Worm (Caenorhabditis elegans): ENCODE measurements around the gene cnc-11.

The cnc-11 gene

DNA sequence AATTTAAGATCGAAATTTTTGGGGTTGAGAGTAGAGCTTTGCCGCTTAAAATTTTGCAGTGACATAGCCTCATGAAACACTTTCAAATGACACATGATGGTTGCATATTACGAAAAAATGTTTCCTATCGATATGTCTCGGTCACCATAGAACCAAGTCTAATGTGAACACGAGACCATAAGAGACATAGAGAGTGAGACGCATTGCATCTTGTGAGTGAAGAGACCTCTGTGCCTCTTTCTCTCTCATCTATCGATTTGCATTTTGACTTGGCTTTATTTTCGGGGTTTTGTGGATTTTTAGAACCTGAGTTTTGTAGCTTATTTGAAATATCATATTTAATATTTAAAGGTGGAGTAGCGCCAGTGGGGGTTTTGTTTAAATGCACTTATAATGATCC is 24.8 kb downstream of the cnc-11 start:
- TF ChIP-seq unc-120 (tag; optimal IDR thresholded peaks at IDR 0.05; ENCODE audit: poor library complexity, severe bottlenecking): peak; percentile 23
- no peak for TF ChIP-seq ces-1 (GFP tag; optimal IDR thresholded peaks at IDR 0.05)

DNA sequence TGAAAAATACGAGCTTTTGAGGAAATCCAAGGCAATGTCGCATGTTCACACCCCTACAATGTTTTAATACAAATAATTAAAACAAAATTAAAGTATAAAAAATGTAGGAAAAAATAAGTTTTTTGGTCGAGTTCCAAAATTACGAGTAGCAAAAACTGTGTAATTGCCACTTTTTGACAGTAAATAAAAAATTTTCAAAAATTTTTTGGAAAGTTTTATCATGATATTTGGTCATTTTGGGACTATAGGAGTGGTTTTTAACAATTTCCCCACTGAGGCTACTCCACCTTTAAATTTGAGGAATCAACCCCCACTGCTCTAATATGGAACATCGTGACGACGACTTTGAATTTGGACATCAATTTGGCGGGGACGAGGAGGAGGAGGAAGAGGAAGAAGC is 25.3 kb downstream of the cnc-11 start, which contains the start of gene gid-8:
Gene gid-8, plus strand, starts transcription at position 301 of the 400 bp plus-strand sequence.
- TF ChIP-seq M03D4.4 (tag; optimal IDR thresholded peaks at IDR 0.05) (no peak), tbx-8 (GFP tag; optimal IDR thresholded peaks at IDR 0.05) (no peak), drap-1 (GFP tag; optimal IDR thresholded peaks at IDR 0.05) (no peak), elt-1 (tag; optimal IDR thresholded peaks at IDR 0.05; ENCODE audit: borderline replicate concordance, insufficient read depth) (no peak), sptf-1 (tag; optimal IDR thresholded peaks at IDR 0.05) (no peak), mls-2 (tag; optimal IDR thresholded peaks at IDR 0.05) (no peak), elt-3 (tag; optimal IDR thresholded peaks at IDR 0.05) (no peak), ces-1 (GFP tag; optimal IDR thresholded peaks at IDR 0.05) (no peak), lin-32 (GFP tag; optimal IDR thresholded peaks at IDR 0.05) (no peak), bed-3 (GFP tag; optimal IDR thresholded peaks at IDR 0.05) (no peak), hlh-1 (tag; optimal IDR thresholded peaks at IDR 0.05) (no peak), unc-120 (tag; optimal IDR thresholded peaks at IDR 0.05; ENCODE audit: poor library complexity, severe bottlenecking) (no peak), zip-8 (tag; optimal IDR thresholded peaks at IDR 0.05) (no peak), ham-2 (GFP tag; optimal IDR thresholded peaks at IDR 0.05) (no peak), ceh-39 (tag; optimal IDR thresholded peaks at IDR 0.05) (no peak)

DNA sequence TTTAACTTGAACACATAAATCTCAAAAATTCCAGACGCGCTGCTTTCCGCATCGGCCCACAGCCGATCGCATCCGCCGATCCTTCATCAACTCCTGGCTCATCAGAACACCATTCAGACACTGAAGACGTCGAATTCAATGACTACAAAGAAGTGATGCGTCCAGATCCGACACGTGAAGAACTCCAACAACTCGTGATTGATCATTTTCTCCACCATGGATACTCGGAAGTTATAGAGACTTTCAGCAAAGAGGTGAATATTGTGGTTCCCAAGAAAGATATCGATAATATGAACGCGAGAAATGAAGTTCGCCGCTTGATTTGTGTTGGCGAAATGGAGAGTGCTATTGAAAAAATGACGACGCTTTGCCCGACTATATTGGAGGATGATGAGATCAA is 26.8 kb downstream of the cnc-11 start:
- TF ChIP-seq ceh-83 (GFP tag; optimal IDR thresholded peaks at IDR 0.05) (no peak), snpc-4 (tag; optimal IDR thresholded peaks at IDR 0.05) (no peak), mab-5 (tag; optimal IDR thresholded peaks at IDR 0.05) (no peak), unc-39 (tag; optimal IDR thresholded peaks at IDR 0.05) (no peak), nhr-76 (tag; optimal IDR thresholded peaks at IDR 0.05) (no peak), ceh-39 (tag; optimal IDR thresholded peaks at IDR 0.05) (no peak), nhr-237 (tag; optimal IDR thresholded peaks at IDR 0.05) (no peak), lin-13 (tag; optimal IDR thresholded peaks at IDR 0.05) (no peak), bed-3 (GFP tag; optimal IDR thresholded peaks at IDR 0.05) (no peak), ces-1 (GFP tag; optimal IDR thresholded peaks at IDR 0.05) (no peak), nhr-28 (tag; optimal IDR thresholded peaks at IDR 0.05) (no peak), pha-4 (tag; optimal IDR thresholded peaks at IDR 0.05) (no peak), lin-32 (GFP tag; optimal IDR thresholded peaks at IDR 0.05) (no peak), sptf-1 (tag; optimal IDR thresholded peaks at IDR 0.05) (no peak)

DNA sequence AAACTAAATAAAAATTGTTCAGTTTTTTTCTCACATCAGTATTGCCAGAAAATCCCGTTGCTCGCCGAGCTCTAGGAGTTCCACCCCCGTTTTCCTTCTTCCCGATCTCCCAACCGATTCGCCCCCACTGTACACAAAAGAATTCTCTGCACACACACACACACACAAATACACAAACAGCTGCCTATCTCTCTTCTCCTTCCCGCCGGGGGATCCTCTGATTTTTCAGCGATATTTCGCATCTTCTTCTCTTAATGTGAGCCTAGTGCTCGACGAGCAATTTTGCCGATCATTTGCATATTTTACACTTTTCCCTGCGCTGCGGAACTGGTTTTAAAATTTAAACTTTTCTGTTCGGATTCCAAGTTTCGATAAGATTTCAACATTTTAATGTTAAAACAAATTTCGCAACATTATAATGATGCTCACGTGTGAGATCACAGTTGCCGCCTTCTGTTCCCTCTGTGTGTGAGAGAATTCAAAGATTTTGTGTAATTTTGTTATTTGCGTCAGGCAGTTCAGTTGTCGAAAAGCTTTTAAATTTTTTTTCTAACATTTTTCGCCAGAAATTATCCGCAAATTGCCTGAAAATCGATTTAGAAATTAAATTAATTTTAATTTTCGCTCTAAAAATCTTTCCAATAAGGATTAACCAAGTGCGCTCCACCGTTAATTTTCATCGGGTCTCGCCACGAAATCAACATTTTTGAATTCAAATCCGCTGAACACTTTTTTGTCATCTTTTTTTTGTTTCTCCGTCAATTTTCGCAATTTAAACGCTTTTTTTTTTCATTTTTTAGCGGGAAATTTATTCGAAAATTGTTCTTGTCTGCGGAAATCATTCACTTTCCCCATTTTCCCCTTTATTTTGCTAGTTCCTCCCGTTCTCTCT is 29.2 kb downstream of the cnc-11 start:
- TF ChIP-seq lin-32 (GFP tag; optimal IDR thresholded peaks at IDR 0.05) (no peak), lin-13 (tag; optimal IDR thresholded peaks at IDR 0.05) (no peak), mab-5 (tag; optimal IDR thresholded peaks at IDR 0.05) (no peak), nhr-12 (tag; optimal IDR thresholded peaks at IDR 0.05) (no peak), lsy-2 (tag; optimal IDR thresholded peaks at IDR 0.05) (peak; percentile 47), pha-4 (tag; optimal IDR thresholded peaks at IDR 0.05) (peak; percentile 32), nhr-2 (tag; optimal IDR thresholded peaks at IDR 0.05) (no peak), mls-2 (tag; optimal IDR thresholded peaks at IDR 0.05) (no peak), ces-1 (GFP tag; optimal IDR thresholded peaks at IDR 0.05) (peak; percentile 80), snpc-4 (tag; optimal IDR thresholded peaks at IDR 0.05) (no peak), nhr-237 (tag; optimal IDR thresholded peaks at IDR 0.05) (peak; percentile 10), cnd-1 (tag; optimal IDR thresholded peaks at IDR 0.05) (no peak), ham-2 (GFP tag; optimal IDR thresholded peaks at IDR 0.05) (no peak), unc-39 (tag; optimal IDR thresholded peaks at IDR 0.05) (no peak), ceh-43 (GFP tag; optimal IDR thresholded peaks at IDR 0.05) (no peak), hlh-1 (tag; optimal IDR thresholded peaks at IDR 0.05) (peak; percentile 95), mep-1 (tag; optimal IDR thresholded peaks at IDR 0.05) (peak; percentile 64), drap-1 (GFP tag; optimal IDR thresholded peaks at IDR 0.05) (no peak), M03D4.4 (tag; optimal IDR thresholded peaks at IDR 0.05) (no peak), ztf-11 (tag; optimal IDR thresholded peaks at IDR 0.05) (no peak), unc-120 (tag; optimal IDR thresholded peaks at IDR 0.05; ENCODE audit: poor library complexity, severe bottlenecking) (peak; percentile 64), unc-62 (GFP tag; optimal IDR thresholded peaks at IDR 0.05) (peak; percentile 23), elt-1 (tag; optimal IDR thresholded peaks at IDR 0.05; ENCODE audit: borderline replicate concordance, insufficient read depth) (no peak)
